Fruit fly (Drosophila melanogaster) whole organism: Measurements from ENCODE around the gene CG5181.

Experiments used
- CG8478 ChIP-seq: fragments of >200 bp; optimal IDR thresholded peaks from 2 replicates; lab custom pipeline; 2018; ENCODE audit warnings: inconsistent platforms
- Dll ChIP-seq: fragments of >200 bp; optimal IDR thresholded peaks from 2 replicates; lab custom pipeline; 2017
- psq ChIP-seq: fragments of >200 bp; optimal IDR thresholded peaks from 2 replicates; lab custom pipeline; 2017
- usp ChIP-seq: fragments of >200 bp; optimal IDR thresholded peaks from 2 replicates; lab custom pipeline; 2017; ENCODE audit warnings: missing biosample characterization, missing genetic modification characterization, mixed read lengths

- TF ChIP-seq CG8478 (no peak), Dll (lab: Kevin White, UChicago) (no peak), psq (no peak), usp (no peak)
Measured at dm6 chr2L:7397746-7398145, 11.9 kb downstream of the CG5181 start.
